5 fruit fly cellular contexts compared by ENCODE assay signal in the genomic region with DNA sequence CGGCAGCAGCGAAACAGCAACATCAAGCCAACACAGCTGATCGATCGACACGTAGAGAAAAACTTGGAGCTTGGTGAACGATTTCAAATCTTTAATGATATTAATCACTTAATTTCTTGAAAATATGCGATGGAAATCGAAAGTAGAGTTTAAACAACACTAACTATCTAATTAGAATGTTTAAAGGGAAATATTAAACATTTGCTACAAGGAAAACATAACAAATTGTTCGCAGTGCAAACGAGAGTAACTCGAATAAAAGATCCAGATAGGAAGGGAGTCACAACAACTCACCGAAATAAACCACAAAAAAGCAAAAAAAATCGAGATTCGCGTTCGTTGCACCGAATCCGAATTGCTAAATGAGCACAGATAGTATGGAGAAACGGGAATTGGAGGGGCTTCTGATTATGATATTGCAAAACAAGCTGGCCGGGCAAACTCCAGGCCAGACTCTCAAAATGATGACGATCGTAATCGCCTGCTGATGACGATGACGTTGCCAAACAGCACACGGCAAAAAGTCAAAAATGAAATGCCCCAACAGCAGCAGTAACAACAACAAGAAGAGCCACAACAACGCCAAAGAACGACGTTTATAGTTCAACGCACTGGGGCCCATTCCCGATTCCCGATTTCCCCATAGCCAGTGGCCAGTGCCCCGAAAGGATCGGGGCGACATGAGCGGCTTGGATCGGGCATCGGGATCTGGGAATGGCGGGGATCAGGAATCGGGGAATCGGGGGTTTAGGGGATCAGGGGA.
A peak's percentile ranks its signal among the peaks of the same experiment; 100 is the strongest.
TF ChIP-seq lines count a peak whose summit lies in the region.

No protein-coding gene starts in this region.

- no peak for TF ChIP-seq CTCF in whole organism, embryonic (GFP tag; optimal IDR thresholded peaks at IDR 0.05; lab: Kevin White, UChicago)

TF ChIP-seq in whole organism, 6 proteins besides CTCF, POLR2A, EP300 and RAD21:
- TF ChIP-seq CG8478 (optimal IDR thresholded peaks at IDR 0.05; lab: Kevin White, UChicago), result no peak
- TF ChIP-seq psq (optimal IDR thresholded peaks at IDR 0.05; lab: Kevin White, UChicago), result no peak
- TF ChIP-seq usp (GFP tag; optimal IDR thresholded peaks at IDR 0.05; lab: Kevin White, UChicago), result no peak
- peak; percentile 94 to 95 for TF ChIP-seq EcR (GFP tag; optimal IDR thresholded peaks at IDR 0.05; lab: Kevin White, UChicago)
- TF ChIP-seq Dll (optimal IDR thresholded peaks at IDR 0.05; lab: Kevin White, UChicago), result no peak

TF ChIP-seq in whole organism, embryonic, 481 proteins besides CTCF, POLR2A, EP300 and RAD21 (continues in another document):
- TF ChIP-seq inv (GFP tag; IDR thresholded peaks at IDR 0.05; lab: Robert Waterston, UW; ENCODE audit: partially characterized antibody), result no peak
- no peak for TF ChIP-seq Elba2 (GFP tag; optimal IDR thresholded peaks at IDR 0.05; lab: Kevin White, UChicago)
- no peak for TF ChIP-seq CG2889 (GFP tag; IDR thresholded peaks at IDR 0.05; lab: Robert Waterston, UW)
- TF ChIP-seq mam (GFP tag; optimal IDR thresholded peaks at IDR 0.05; lab: Kevin White, UChicago), result peak; percentile 8
- no peak for TF ChIP-seq Dref (GFP tag; IDR thresholded peaks at IDR 0.05; lab: Robert Waterston, UW)
- TF ChIP-seq Drgx (GFP tag; IDR thresholded peaks at IDR 0.05; lab: Robert Waterston, UW), result peak; percentile 83
- peak; percentile 9 for TF ChIP-seq tio (GFP tag; optimal IDR thresholded peaks at IDR 0.05; lab: Kevin White, UChicago)
- TF ChIP-seq CoRest (tag; optimal IDR thresholded peaks at IDR 0.05; lab: Kevin White, UChicago), result peak; percentile 50
- peak; percentile 31 for TF ChIP-seq PHDP (tag; optimal IDR thresholded peaks at IDR 0.05; lab: Kevin White, UChicago)
- TF ChIP-seq grn (GFP tag; optimal IDR thresholded peaks at IDR 0.05; lab: Kevin White, UChicago), result peak; percentile 1
- TF ChIP-seq ci (GFP tag; IDR thresholded peaks at IDR 0.05; lab: Robert Waterston, UW), result no peak
- TF ChIP-seq CG30403 (GFP tag; optimal IDR thresholded peaks at IDR 0.05; lab: Kevin White, UChicago), result peak; percentile 51
- TF ChIP-seq Blimp-1 (GFP tag; optimal IDR thresholded peaks at IDR 0.05; lab: Kevin White, UChicago), result peak; percentile 65
- TF ChIP-seq Max (GFP tag; optimal IDR thresholded peaks at IDR 0.05; lab: Kevin White, UChicago), result no peak
- TF ChIP-seq Rfx (GFP tag; IDR thresholded peaks at IDR 0.05; lab: Robert Waterston, UW), result peak; percentile 26; the same call in 1 of the 2 replicates
- TF ChIP-seq croc (GFP tag; conservative IDR thresholded peaks at IDR 0.05; lab: Robert Waterston, UW), result 0 out of 3 replicates have a peak, but pooled peaks have one; percentile 31
- TF ChIP-seq peb (GFP tag; IDR thresholded peaks at IDR 0.05; lab: Robert Waterston, UW), result no peak
- TF ChIP-seq CG10462 (GFP tag; optimal IDR thresholded peaks at IDR 0.05; lab: Kevin White, UChicago), result peak; percentile 11
- no peak for TF ChIP-seq ase (GFP tag; IDR thresholded peaks at IDR 0.05; lab: Robert Waterston, UW)

TF ChIP-seq in whole organism, prepupa, 60 proteins besides CTCF, POLR2A, EP300 and RAD21 (continues in another document):
- peak; percentile 99 for TF ChIP-seq CG6854 (GFP tag; optimal IDR thresholded peaks at IDR 0.05; lab: Kevin White, UChicago)
- peak; percentile 99 for TF ChIP-seq cyc (GFP tag; optimal IDR thresholded peaks at IDR 0.05; lab: Kevin White, UChicago)
- peak; percentile 99 for TF ChIP-seq CG34406 (GFP tag; optimal IDR thresholded peaks at IDR 0.05; lab: Kevin White, UChicago)
- TF ChIP-seq Sox102F (GFP tag; optimal IDR thresholded peaks at IDR 0.05; lab: Kevin White, UChicago), result peak; percentile 99
- TF ChIP-seq spab (GFP tag; optimal IDR thresholded peaks at IDR 0.05; lab: Kevin White, UChicago), result peak; percentile 99
- peak; percentile 100 for TF ChIP-seq esn (GFP tag; optimal IDR thresholded peaks at IDR 0.05; lab: Kevin White, UChicago)
- peak; percentile 98 for TF ChIP-seq achi (GFP tag; optimal IDR thresholded peaks at IDR 0.05; lab: Kevin White, UChicago)
- peak; percentile 99 for TF ChIP-seq Eip75B (GFP tag; optimal IDR thresholded peaks at IDR 0.05; lab: Kevin White, UChicago)
- TF ChIP-seq pdm3 (GFP tag; optimal IDR thresholded peaks at IDR 0.05; lab: Kevin White, UChicago), result peak; percentile 99
- peak; percentile 100 for TF ChIP-seq Eip78C (GFP tag; lab: Kevin White, UChicago)
- peak; percentile 99 for TF ChIP-seq Eip93F (GFP tag; optimal IDR thresholded peaks at IDR 0.05; lab: Kevin White, UChicago)
- peak; percentile 63 for TF ChIP-seq CG11294 (GFP tag; IDR thresholded peaks at IDR 0.05; lab: Robert Waterston, UW)
- TF ChIP-seq CG6792 (GFP tag; optimal IDR thresholded peaks at IDR 0.05; lab: Kevin White, UChicago), result peak; percentile 99
- peak; percentile 99 for TF ChIP-seq Ets96B (tag; optimal IDR thresholded peaks at IDR 0.05; lab: Kevin White, UChicago)
- TF ChIP-seq ss (GFP tag; optimal IDR thresholded peaks at IDR 0.05; lab: Kevin White, UChicago), result peak; percentile 93 to 99
- peak; percentile 99 for TF ChIP-seq Met (GFP tag; optimal IDR thresholded peaks at IDR 0.05; lab: Kevin White, UChicago)
- TF ChIP-seq CG6163 (GFP tag; IDR thresholded peaks at IDR 0.05; lab: Robert Waterston, UW), result peak; percentile 98
- peak; percentile 88 for TF ChIP-seq CG8119 (GFP tag; IDR thresholded peaks at IDR 0.05; lab: Robert Waterston, UW)
- TF ChIP-seq dac (GFP tag; optimal IDR thresholded peaks at IDR 0.05; lab: Kevin White, UChicago), result peak; percentile 8
- TF ChIP-seq Hr38 (GFP tag; optimal IDR thresholded peaks at IDR 0.05; lab: Kevin White, UChicago), result no peak

TF ChIP-seq in whole organism, pupa, 21 proteins besides CTCF, POLR2A, EP300 and RAD21:
- peak; percentile 97 for TF ChIP-seq gl (tag; optimal IDR thresholded peaks at IDR 0.05; lab: Kevin White, UChicago)
- peak; percentile 99 for TF ChIP-seq Snoo (tag; optimal IDR thresholded peaks at IDR 0.05; lab: Kevin White, UChicago)
- 0 out of 2 replicates have a peak, but pooled peaks have one; percentile 40 for TF ChIP-seq CG32121 (GFP tag; IDR thresholded peaks at IDR 0.05; lab: Robert Waterston, UW)
- peak; percentile 86 for TF ChIP-seq CG4496 (GFP tag; IDR thresholded peaks at IDR 0.05; lab: Robert Waterston, UW)
- TF ChIP-seq CG12605 (GFP tag; IDR thresholded peaks at IDR 0.05; lab: Robert Waterston, UW), result peak; percentile 82
- peak; percentile 99 for TF ChIP-seq CG34367 (tag; optimal IDR thresholded peaks at IDR 0.05; lab: Kevin White, UChicago)
- peak; percentile 99 for TF ChIP-seq EcR (GFP tag; optimal IDR thresholded peaks at IDR 0.05; lab: Kevin White, UChicago)
- TF ChIP-seq Ets98B (GFP tag; IDR thresholded peaks at IDR 0.05; lab: Robert Waterston, UW), result peak; percentile 36; the same call in 1 of the 2 replicates
- peak; percentile 98 for TF ChIP-seq Pif1A (GFP tag; optimal IDR thresholded peaks at IDR 0.05; lab: Kevin White, UChicago)
- TF ChIP-seq CG8301 (tag; optimal IDR thresholded peaks at IDR 0.05; lab: Kevin White, UChicago), result peak; percentile 90
- TF ChIP-seq CG10348 (GFP tag; IDR thresholded peaks at IDR 0.05; lab: Robert Waterston, UW), result no peak
- TF ChIP-seq CG8159 (tag; optimal IDR thresholded peaks at IDR 0.05; lab: Kevin White, UChicago), result peak; percentile 99
- TF ChIP-seq Pif1B (GFP tag; optimal IDR thresholded peaks at IDR 0.05; lab: Kevin White, UChicago), result peak; percentile 98
- TF ChIP-seq fd96Ca (GFP tag; IDR thresholded peaks at IDR 0.05; lab: Robert Waterston, UW), result peak; percentile 71; the same call in 1 of the 3 replicates
- TF ChIP-seq CG14655 (GFP tag; optimal IDR thresholded peaks at IDR 0.05; lab: Kevin White, UChicago), result peak; percentile 90
- TF ChIP-seq CG15710 (tag; optimal IDR thresholded peaks at IDR 0.05; lab: Kevin White, UChicago), result peak; percentile 99
- TF ChIP-seq D1 (tag; optimal IDR thresholded peaks at IDR 0.05; lab: Kevin White, UChicago), result peak; percentile 97
- TF ChIP-seq rn (GFP tag; IDR thresholded peaks at IDR 0.05; lab: Robert Waterston, UW), result peak; percentile 77
- TF ChIP-seq CG17806 (tag; optimal IDR thresholded peaks at IDR 0.05; lab: Kevin White, UChicago), result peak; percentile 99
- TF ChIP-seq CG13204 (GFP tag; optimal IDR thresholded peaks at IDR 0.05; lab: Kevin White, UChicago), result peak; percentile 75
- peak; percentile 99 for TF ChIP-seq CG9948 (tag; optimal IDR thresholded peaks at IDR 0.05; lab: Kevin White, UChicago)
TF ChIP-seq in whole organism, pupa: peak in this region for 20.

TF ChIP-seq in whole organism, wandering third instar larva, 38 proteins besides CTCF, POLR2A, EP300 and RAD21 (continues in another document):
- TF ChIP-seq CG9705 (GFP tag; optimal IDR thresholded peaks at IDR 0.05; lab: Kevin White, UChicago) (peak; percentile 98), tai (GFP tag; optimal IDR thresholded peaks at IDR 0.05; lab: Kevin White, UChicago) (peak; percentile 97), dmrt93B (GFP tag; optimal IDR thresholded peaks at IDR 0.05; lab: Kevin White, UChicago) (peak; percentile 98), dl (GFP tag; optimal IDR thresholded peaks at IDR 0.05; lab: Kevin White, UChicago; ENCODE audit: insufficient read depth in 1 of 2, partially characterized antibody in 2 of 2) (no peak), psq (GFP tag; optimal IDR thresholded peaks at IDR 0.05; lab: Kevin White, UChicago) (peak; percentile 97), Hr78 (GFP tag; optimal IDR thresholded peaks at IDR 0.05; lab: Kevin White, UChicago) (no peak), Hr83 (GFP tag; optimal IDR thresholded peaks at IDR 0.05; lab: Kevin White, UChicago; ENCODE audit: poor library complexity, severe bottlenecking) (peak; percentile 33), Vsx2 (GFP tag; optimal IDR thresholded peaks at IDR 0.05; lab: Kevin White, UChicago; ENCODE audit: partially characterized antibody) (no peak), sv (GFP tag; optimal IDR thresholded peaks at IDR 0.05; lab: Kevin White, UChicago) (no peak), Myc (optimal IDR thresholded peaks at IDR 0.05; lab: Kevin White, UChicago) (no peak), HLH106 (tag; optimal IDR thresholded peaks at IDR 0.05; lab: Kevin White, UChicago) (peak; percentile 99), Abd-B (GFP tag; optimal IDR thresholded peaks at IDR 0.05; lab: Kevin White, UChicago) (no peak), ey (GFP tag; optimal IDR thresholded peaks at IDR 0.05; lab: Kevin White, UChicago) (peak; percentile 99), br (GFP tag; optimal IDR thresholded peaks at IDR 0.05; lab: Kevin White, UChicago) (peak; percentile 99), Jra (GFP tag; optimal IDR thresholded peaks at IDR 0.05; lab: Kevin White, UChicago) (peak; percentile 97), fru (GFP tag; optimal IDR thresholded peaks at IDR 0.05; lab: Kevin White, UChicago) (peak; percentile 99), Sp1 (GFP tag; optimal IDR thresholded peaks at IDR 0.05; lab: Kevin White, UChicago) (peak; percentile 99), Rel (GFP tag; optimal IDR thresholded peaks at IDR 0.05; lab: Kevin White, UChicago) (peak; percentile 96), Rel (tag; optimal IDR thresholded peaks at IDR 0.05; lab: Kevin White, UChicago) (peak; percentile 86), dsf (GFP tag; optimal IDR thresholded peaks at IDR 0.05; lab: Kevin White, UChicago; ENCODE audit: borderline replicate concordance) (peak; percentile 92), h (GFP tag; optimal IDR thresholded peaks at IDR 0.05; lab: Kevin White, UChicago) (peak; percentile 99), woc (GFP tag; optimal IDR thresholded peaks at IDR 0.05; lab: Kevin White, UChicago) (peak; percentile 98)
